Fruit fly (Drosophila melanogaster): ENCODE results near the gene Pgant7.

DNA sequence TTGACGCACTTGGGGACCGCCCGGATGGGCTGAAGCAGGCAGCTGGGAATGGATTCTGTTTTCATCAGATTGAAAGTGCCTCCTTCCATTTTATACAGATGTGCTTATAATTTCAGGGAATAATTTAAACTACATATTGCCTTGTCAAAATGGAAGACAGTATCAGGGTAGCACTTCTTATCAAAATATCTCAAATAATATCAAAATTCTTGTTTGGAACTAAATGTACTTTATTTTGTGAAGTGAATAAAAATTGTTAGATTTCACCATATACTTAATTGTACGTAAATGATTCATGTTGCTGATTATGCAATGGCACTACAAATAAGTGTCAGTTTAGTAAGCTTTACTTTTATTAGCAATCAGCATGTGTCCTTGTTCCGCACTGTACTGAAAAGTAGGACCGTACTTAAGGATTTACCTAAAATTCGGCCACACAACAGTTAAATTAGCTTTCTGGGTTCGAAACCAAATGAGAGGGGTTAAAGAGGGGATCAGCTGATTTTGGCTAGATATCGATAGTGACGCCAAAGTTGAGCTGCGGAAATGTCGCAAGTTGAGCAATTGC lies 28.5 kb upstream of the Pgant7 start, which contains the start of the genes CG15042 and CG15047:
- TF ChIP-seq insv (optimal IDR thresholded peaks at IDR 0.05) (no peak), psq (optimal IDR thresholded peaks at IDR 0.05) (no peak), h (optimal IDR thresholded peaks at IDR 0.05) (no peak), Myc (optimal IDR thresholded peaks at IDR 0.05) (no peak), ttk (optimal IDR thresholded peaks at IDR 0.05) (no peak)

Data from Kc167 (cell line).